Fruit fly (Drosophila melanogaster) whole organism, embryonic: ENCODE data around the gene slif.

Experiments
- Blimp-1 ChIP-seq: fragments of 200-800 bp; sonication (Bioruptor generic); optimal IDR thresholded peaks from 3 replicates; lab custom pipeline; 2018; ENCODE audit warnings: missing biosample characterization, missing genetic modification characterization, mild to moderate bottlenecking, moderate library complexity, missing genetic modification reagents
- CG10209 ChIP-seq: fragments of 200-800 bp; sonication (Bioruptor generic); optimal IDR thresholded peaks from 3 replicates; lab custom pipeline; 2017; ENCODE audit warnings: missing biosample characterization, mild to moderate bottlenecking, missing genetic modification characterization, missing genetic modification reagents
- CG10979 ChIP-seq: fragments of 200-800 bp; sonication (Bioruptor generic); optimal IDR thresholded peaks from 2 replicates; lab custom pipeline; 2018; ENCODE audit warnings: missing biosample characterization, mild to moderate bottlenecking, missing genetic modification characterization, moderate library complexity
- CG12391 ChIP-seq: fragments of 200-800 bp; sonication (Bioruptor generic); optimal IDR thresholded peaks from 3 replicates; lab custom pipeline; 2018; ENCODE audit warnings: missing biosample characterization, mild to moderate bottlenecking, missing genetic modification characterization, moderate library complexity
- CG13287 ChIP-seq: fragments of 200-800 bp; sonication (Bioruptor generic); IDR thresholded peaks from 2 replicates; pipeline ENCODE4 v1.3.6; 2022; ENCODE audit warnings: missing biosample characterization, missing genetic modification characterization; ENCODE audit not compliant: partially characterized antibody
- CG14667 ChIP-seq: fragments of 200-800 bp; sonication (Bioruptor generic); IDR thresholded peaks from 2 replicates; pipeline ENCODE4 v1.3.6; 2022; ENCODE audit warnings: missing biosample characterization, missing genetic modification characterization
- CG15011 ChIP-seq: fragments of 200-800 bp; sonication (Bioruptor generic); optimal IDR thresholded peaks from 3 replicates; lab custom pipeline; 2018; ENCODE audit warnings: missing biosample characterization, mild to moderate bottlenecking, missing genetic modification characterization
- CG15269 ChIP-seq: fragments of 200-800 bp; sonication (Bioruptor generic); optimal IDR thresholded peaks from 2 replicates; lab custom pipeline; 2018; ENCODE audit warnings: missing biosample characterization, mild to moderate bottlenecking, missing genetic modification characterization, moderate library complexity
- CG15479 ChIP-seq: fragments of 200-800 bp; sonication (Bioruptor generic); optimal IDR thresholded peaks from 3 replicates; lab custom pipeline; 2019; ENCODE audit warnings: missing biosample characterization, mild to moderate bottlenecking, missing genetic modification characterization, moderate library complexity
- CG16815 ChIP-seq: fragments of 200-800 bp; sonication (Bioruptor generic); optimal IDR thresholded peaks from 3 replicates; lab custom pipeline; 2017; ENCODE audit warnings: missing biosample characterization, mild to moderate bottlenecking, missing genetic modification characterization
- CG31224 ChIP-seq: fragments of 200-800 bp; sonication (Bioruptor generic); IDR thresholded peaks from 2 replicates; pipeline ENCODE4 v1.3.6; 2022; ENCODE audit warnings: missing biosample characterization, missing genetic modification characterization
- CG31365 ChIP-seq: fragments of 200-800 bp; sonication (Bioruptor generic); optimal IDR thresholded peaks from 2 replicates; lab custom pipeline; 2018; ENCODE audit warnings: missing biosample characterization, mild to moderate bottlenecking, missing genetic modification characterization
- CG32532 ChIP-seq: fragments of 200-800 bp; sonication (Bioruptor generic); IDR thresholded peaks from 2 replicates; pipeline ENCODE4 v1.3.6; 2022; ENCODE audit warnings: missing biosample characterization, missing genetic modification characterization
- CG4282 ChIP-seq: fragments of 200-800 bp; sonication (Bioruptor generic); optimal IDR thresholded peaks from 2 replicates; lab custom pipeline; 2016; ENCODE audit warnings: missing biosample characterization, missing genetic modification characterization
- CG4328 ChIP-seq: fragments of 200-800 bp; sonication (Bioruptor generic); optimal IDR thresholded peaks from 3 replicates; lab custom pipeline; 2017; ENCODE audit warnings: missing biosample characterization, missing genetic modification reagents, missing genetic modification characterization
- CG4404 ChIP-seq: fragments of 200-800 bp; sonication (Bioruptor generic); IDR thresholded peaks from 2 replicates; pipeline ENCODE4 v1.3.6; 2022; ENCODE audit warnings: missing biosample characterization, missing genetic modification characterization
- CG7987 ChIP-seq: fragments of 200-800 bp; sonication (Bioruptor generic); optimal IDR thresholded peaks from 2 replicates; lab custom pipeline; 2018; ENCODE audit warnings: missing biosample characterization, mild to moderate bottlenecking, missing genetic modification characterization, moderate library complexity
- CG8281 ChIP-seq: fragments of 200-800 bp; sonication (Bioruptor generic); optimal IDR thresholded peaks from 2 replicates; lab custom pipeline; 2018; ENCODE audit warnings: missing biosample characterization, mild to moderate bottlenecking, missing genetic modification characterization, moderate library complexity
- CG8290 ChIP-seq, 3 experiments: fragments of 200-800 bp; sonication (Bioruptor generic); optimal IDR thresholded peaks; 2 replicates each; lab custom pipeline; 2016 to 2019; ENCODE audit warnings: missing biosample characterization in 3 of 3, missing genetic modification characterization in 3 of 3, mild to moderate bottlenecking in 2 of 3, moderate library complexity in 1 of 3
- CG8359 ChIP-seq: fragments of 200-800 bp; sonication (Bioruptor generic); optimal IDR thresholded peaks from 2 replicates; lab custom pipeline; 2017; ENCODE audit warnings: missing biosample characterization, mild to moderate bottlenecking, missing genetic modification characterization, borderline replicate concordance
- CG9876 ChIP-seq: fragments of 200-800 bp; sonication (Bioruptor generic); optimal IDR thresholded peaks from 2 replicates; lab custom pipeline; 2016; ENCODE audit warnings: missing biosample characterization, missing genetic modification characterization
- CkIIα-i1 ChIP-seq: fragments of 200-800 bp; sonication (Bioruptor generic); IDR thresholded peaks from 2 replicates; pipeline ENCODE4 v1.3.6; 2022; ENCODE audit warnings: missing biosample characterization, missing genetic modification characterization
- Dad ChIP-seq: fragments of 200-800 bp; sonication (Bioruptor generic); optimal IDR thresholded peaks from 3 replicates; lab custom pipeline; 2016; ENCODE audit warnings: missing biosample characterization, missing genetic modification characterization
- Fer1 ChIP-seq: fragments of 200-800 bp; sonication (Bioruptor generic); optimal IDR thresholded peaks from 2 replicates; lab custom pipeline; 2017; ENCODE audit warnings: missing biosample characterization, mild to moderate bottlenecking, missing genetic modification characterization
- Fer2 ChIP-seq: fragments of 200-800 bp; sonication (Bioruptor generic); optimal IDR thresholded peaks from 2 replicates; lab custom pipeline; 2018; ENCODE audit warnings: missing biosample characterization, mild to moderate bottlenecking, missing genetic modification characterization, moderate library complexity
- Kr ChIP-seq: fragments of 200-800 bp; sonication (Bioruptor generic); optimal IDR thresholded peaks from 2 replicates; lab custom pipeline; 2017; ENCODE audit warnings: missing biosample characterization, mild to moderate bottlenecking, missing genetic modification characterization
- Oaz ChIP-seq: fragments of 200-800 bp; sonication (Bioruptor generic); IDR thresholded peaks from 2 replicates; pipeline ENCODE4 v1.3.6; 2022; ENCODE audit warnings: missing biosample characterization, missing genetic modification characterization
- Ptx1 ChIP-seq: fragments of 200-800 bp; sonication (Bioruptor generic); IDR thresholded peaks from 2 replicates; pipeline ENCODE4 v1.3.6; 2022; ENCODE audit warnings: missing biosample characterization, missing genetic modification characterization
- Sry-β ChIP-seq: fragments of 200-800 bp; sonication (Bioruptor generic); optimal IDR thresholded peaks from 2 replicates; lab custom pipeline; 2018; ENCODE audit warnings: missing biosample characterization, mild to moderate bottlenecking, missing genetic modification characterization, moderate library complexity
- Stat92E ChIP-seq, 3 experiments: fragments of >200 bp in 2 of 3; fragments of 200-800 bp in 1 of 3; sonication (Bioruptor generic) in 1 of 3; optimal IDR thresholded peaks; 2 replicates each; lab custom pipeline; 2017 to 2019; ENCODE audit warnings: missing biosample characterization in 3 of 3, missing genetic modification characterization in 3 of 3, mild to moderate bottlenecking in 1 of 3, moderate library complexity in 1 of 3
- Trl ChIP-seq, 3 experiments: fragments of >200 bp in 2 of 3; fragments of 200-800 bp in 1 of 3; sonication (Bioruptor generic) in 1 of 3; optimal IDR thresholded peaks; 2 replicates in 1 of 3; 3 replicates in 2 of 3; lab custom pipeline; 2016 to 2017; ENCODE audit warnings: missing biosample characterization in 1 of 3, missing genetic modification characterization in 1 of 3
- Usf ChIP-seq: fragments of 200-800 bp; sonication (Bioruptor generic); optimal IDR thresholded peaks from 2 replicates; lab custom pipeline; 2017; ENCODE audit warnings: missing genotype, missing biosample characterization, missing genetic modification characterization
- ac ChIP-seq: fragments of 200-800 bp; sonication (Bioruptor generic); optimal IDR thresholded peaks from 3 replicates; lab custom pipeline; 2017; ENCODE audit warnings: missing biosample characterization, mild to moderate bottlenecking, missing genetic modification characterization
- amos ChIP-seq: fragments of 200-800 bp; sonication (Bioruptor generic); IDR thresholded peaks from 2 replicates; pipeline ENCODE4 v1.3.6; 2022; ENCODE audit warnings: missing biosample characterization, missing genetic modification characterization; ENCODE audit not compliant: partially characterized antibody
- ato ChIP-seq: fragments of 200-800 bp; sonication (Bioruptor generic); IDR thresholded peaks from 2 replicates; pipeline ENCODE4 v1.3.6; 2022; ENCODE audit warnings: missing biosample characterization, missing genetic modification characterization; ENCODE audit not compliant: partially characterized antibody
- da ChIP-seq: fragments of 200-800 bp; sonication (Bioruptor generic); optimal IDR thresholded peaks from 2 replicates; lab custom pipeline; 2016; ENCODE audit warnings: missing biosample characterization, missing genetic modification characterization
- dmrt11E ChIP-seq: fragments of 200-800 bp; sonication (Bioruptor generic); optimal IDR thresholded peaks from 3 replicates; lab custom pipeline; 2018; ENCODE audit warnings: missing biosample characterization, mild to moderate bottlenecking, missing genetic modification characterization, moderate library complexity
- h ChIP-seq: fragments of >200 bp; optimal IDR thresholded peaks from 2 replicates; lab custom pipeline; 2017
- her ChIP-seq: fragments of 200-800 bp; sonication (Bioruptor generic); optimal IDR thresholded peaks from 2 replicates; lab custom pipeline; 2016; ENCODE audit warnings: missing biosample characterization, missing genetic modification characterization
- jigr1 ChIP-seq: fragments of 200-800 bp; sonication (Bioruptor generic); IDR thresholded peaks from 3 replicates; pipeline ENCODE4 v1.3.6; 2022; ENCODE audit warnings: missing biosample characterization, missing genetic modification characterization
- luna ChIP-seq: fragments of 200-800 bp; sonication (Bioruptor generic); optimal IDR thresholded peaks from 2 replicates; lab custom pipeline; 2016; ENCODE audit warnings: missing biosample characterization, missing genetic modification characterization
- pita ChIP-seq: fragments of 200-800 bp; sonication (Bioruptor generic); optimal IDR thresholded peaks from 2 replicates; lab custom pipeline; 2017; ENCODE audit warnings: missing biosample characterization, mild to moderate bottlenecking, missing genetic modification characterization
- psq ChIP-seq: fragments of 200-800 bp; sonication (Bioruptor generic); optimal IDR thresholded peaks from 2 replicates; lab custom pipeline; 2017; ENCODE audit warnings: missing biosample characterization, missing genetic modification characterization
- salm ChIP-seq: fragments of 200-800 bp; sonication (Bioruptor generic); optimal IDR thresholded peaks from 2 replicates; lab custom pipeline; 2018; ENCODE audit warnings: missing biosample characterization, mild to moderate bottlenecking, missing genetic modification characterization
- shn ChIP-seq: fragments of 200-800 bp; sonication (Bioruptor generic); optimal IDR thresholded peaks from 3 replicates; lab custom pipeline; 2016; ENCODE audit warnings: missing biosample characterization, missing genetic modification characterization
- sim ChIP-seq: fragments of 200-800 bp; sonication (Bioruptor generic); IDR thresholded peaks from 2 replicates; pipeline ENCODE4 v1.3.6; 2022; ENCODE audit warnings: missing biosample characterization, missing genetic modification characterization
- trem ChIP-seq: fragments of 200-800 bp; optimal IDR thresholded peaks from 3 replicates; lab custom pipeline; 2019; ENCODE audit warnings: missing biosample characterization, mild to moderate bottlenecking, missing genetic modification characterization, moderate library complexity
- tup ChIP-seq: fragments of 200-800 bp; sonication (Bioruptor generic); optimal IDR thresholded peaks from 2 replicates; lab custom pipeline; 2016; ENCODE audit warnings: missing biosample characterization, mild to moderate bottlenecking, missing genetic modification characterization, moderate library complexity

Gene slif

dm6 chr3L:22863367-22864078, 17.3 kb upstream of the slif start, which contains the start of gene CG33169 (continued):
- TF ChIP-seq CG4404 (GFP tag; lab: Robert Waterston, UW): peak; percentile 61
- TF ChIP-seq ac: no peak
- peak; percentile 23 for TF ChIP-seq salm (tag; lab: Kevin White, UChicago)
- no peak for TF ChIP-seq Kr (GFP tag; lab: Kevin White, UChicago)
- peak; percentile 77 for TF ChIP-seq CG16815 (GFP tag; lab: Kevin White, UChicago)
- TF ChIP-seq amos (GFP tag; lab: Robert Waterston, UW): peak; percentile 76
- TF ChIP-seq Usf (GFP tag; lab: Kevin White, UChicago): peak; percentile 67
- peak; percentile 23 for TF ChIP-seq Sry-β (GFP tag; lab: Kevin White, UChicago)
- TF ChIP-seq CG9876 (GFP tag; lab: Kevin White, UChicago): peak; percentile 92
- peak; percentile 9 for TF ChIP-seq CG8281 (tag; lab: Kevin White, UChicago)
- peak; percentile 86 for TF ChIP-seq her (GFP tag; lab: Kevin White, UChicago)
- peak; percentile 67 for TF ChIP-seq Fer2 (tag; lab: Kevin White, UChicago)
- TF ChIP-seq CG13287 (GFP tag; lab: Robert Waterston, UW): peak; percentile 74
- TF ChIP-seq CG8359 (GFP tag; lab: Kevin White, UChicago): no peak
- no peak for TF ChIP-seq pita (GFP tag; lab: Kevin White, UChicago)
- peak; percentile 77 for TF ChIP-seq psq (GFP tag; lab: Kevin White, UChicago)
- TF ChIP-seq da: peak; percentile 79
- peak; percentile 73 for TF ChIP-seq CG14667
- peak; percentile 69 for TF ChIP-seq CG15269 (tag; lab: Kevin White, UChicago)
- peak; percentile 91 for TF ChIP-seq Dad
- peak; percentile 33; the same call in 1 of the 2 replicates for TF ChIP-seq Oaz
- peak; percentile 83 for TF ChIP-seq Ptx1 (GFP tag; lab: Robert Waterston, UW)
- no peak for TF ChIP-seq Trl (optimal IDR thresholded peaks at IDR 0.05; lab: Kevin White, UChicago)
- peak; percentile 93 for TF ChIP-seq Trl (GFP tag; optimal IDR thresholded peaks at IDR 0.05; lab: Kevin White, UChicago)
- peak; percentile 92 for TF ChIP-seq CG7987
- no peak for TF ChIP-seq h (lab: Kevin White, UChicago)
- TF ChIP-seq luna (GFP tag; lab: Kevin White, UChicago): peak; percentile 84
- peak; percentile 69 for TF ChIP-seq CG31224 (GFP tag; lab: Robert Waterston, UW)
- no peak for TF ChIP-seq Blimp-1 (GFP tag; lab: Kevin White, UChicago)
- TF ChIP-seq CG8290 (GFP tag; optimal IDR thresholded peaks at IDR 0.05; lab: Kevin White, UChicago): peak; percentile 90
- TF ChIP-seq CG8290 (tag; optimal IDR thresholded peaks at IDR 0.05; lab: Kevin White, UChicago): peak; percentile 33 to 97
- TF ChIP-seq Fer1 (GFP tag; lab: Kevin White, UChicago): no peak
- TF ChIP-seq dmrt11E (tag; lab: Kevin White, UChicago): peak; percentile 41
- TF ChIP-seq CG4328: peak; percentile 82
- TF ChIP-seq jigr1 (GFP tag; lab: Robert Waterston, UW): 0 out of 3 replicates have a peak, but pooled peaks have one; percentile 49
- peak; percentile 52 for TF ChIP-seq CG15011 (GFP tag; lab: Kevin White, UChicago)
- TF ChIP-seq sim (GFP tag; lab: Robert Waterston, UW): no peak
- TF ChIP-seq ato: peak; percentile 70
- no peak for TF ChIP-seq CG15479
- peak; percentile 88 for TF ChIP-seq CG32532 (GFP tag; lab: Robert Waterston, UW)
- TF ChIP-seq tup: peak; percentile 83
- TF ChIP-seq Stat92E (GFP tag; optimal IDR thresholded peaks at IDR 0.05; lab: Kevin White, UChicago): no peak
- peak; percentile 75 for TF ChIP-seq trem (tag; lab: Kevin White, UChicago)
- peak; percentile 90 for TF ChIP-seq shn
- peak; percentile 30 for TF ChIP-seq CG10979 (tag; lab: Kevin White, UChicago)
- TF ChIP-seq CG12391: peak; percentile 72
- TF ChIP-seq CG4282: peak; percentile 84
- TF ChIP-seq CG10209 (GFP tag; lab: Kevin White, UChicago): peak; percentile 87
- peak; percentile 40 for TF ChIP-seq CG31365
- TF ChIP-seq CkIIα-i1 (GFP tag; lab: Robert Waterston, UW): no peak
